Worm (Caenorhabditis elegans): ENCODE results near the gene paf-2.

paf-2 gene

DNA sequence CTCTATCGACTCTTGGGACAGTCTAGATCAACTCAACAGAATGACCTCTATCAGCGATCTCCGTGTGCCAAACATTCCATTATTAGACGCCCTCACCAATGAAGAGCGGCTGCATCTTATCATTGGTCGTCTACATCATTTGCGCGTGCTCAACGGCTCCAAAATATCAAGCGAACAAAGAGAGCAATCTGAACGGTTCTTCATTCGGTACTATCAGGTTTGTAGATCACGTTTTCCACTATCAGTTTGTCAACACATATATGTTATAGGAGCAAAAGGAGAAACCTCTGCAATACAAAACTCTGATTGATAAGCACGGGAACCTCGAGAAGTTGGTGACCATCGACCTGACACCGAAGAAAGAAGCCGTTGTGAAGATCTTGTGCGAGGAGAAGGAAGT is 29.1 kb downstream of the paf-2 start:
- TF ChIP-seq ceh-48 (tag; optimal IDR thresholded peaks at IDR 0.05), result no peak
- peak; percentile 79 for TF ChIP-seq elt-2 (tag; optimal IDR thresholded peaks at IDR 0.05)

DNA sequence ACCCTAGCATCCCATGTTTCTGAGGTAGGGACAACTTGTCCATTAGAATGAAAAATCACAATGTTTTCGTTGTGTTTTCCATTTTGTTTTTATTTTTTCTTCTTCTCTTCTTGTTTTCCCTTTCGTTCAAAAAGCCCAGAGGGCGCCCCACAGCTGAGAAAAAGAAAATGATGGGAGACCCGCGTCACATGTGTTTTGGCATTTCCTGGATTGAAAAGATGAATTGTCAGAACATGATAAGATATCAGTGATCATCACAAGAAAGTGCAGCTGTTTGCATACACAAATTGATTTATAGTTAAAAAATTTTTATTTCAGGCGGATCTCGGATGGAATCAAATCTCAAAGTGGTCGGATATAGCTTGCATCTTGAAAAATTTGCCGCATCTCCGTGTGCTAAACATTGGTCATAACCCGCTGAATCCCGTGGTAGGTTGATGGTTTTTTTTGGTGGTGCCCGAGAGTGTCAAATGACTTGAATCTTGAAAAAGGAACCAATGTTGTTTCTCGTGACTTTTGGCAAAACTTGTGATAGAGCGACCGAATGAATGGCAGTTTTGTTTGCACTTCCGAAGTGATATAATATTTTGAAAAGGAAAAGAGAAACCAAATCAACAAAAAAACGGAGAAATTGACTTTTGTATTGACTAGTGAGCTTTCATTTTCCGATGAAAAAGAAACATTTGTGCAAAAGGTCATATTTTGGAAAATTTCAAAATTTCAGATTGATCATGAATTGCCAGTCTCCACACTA is 31.2 kb downstream of the paf-2 start:
- TF ChIP-seq ceh-18 (tag; optimal IDR thresholded peaks at IDR 0.05), result peak; percentile 53
- no peak for TF ChIP-seq lin-11 (tag; optimal IDR thresholded peaks at IDR 0.05)
- no peak for TF ChIP-seq hlh-8 (tag; optimal IDR thresholded peaks at IDR 0.05)
- TF ChIP-seq K02D7.2 (tag; optimal IDR thresholded peaks at IDR 0.05), result no peak
- TF ChIP-seq hlh-30 (tag; optimal IDR thresholded peaks at IDR 0.05; ENCODE audit: insufficient read depth), result peak; percentile 17
- no peak for TF ChIP-seq fkh-6 (tag; optimal IDR thresholded peaks at IDR 0.05)

DNA sequence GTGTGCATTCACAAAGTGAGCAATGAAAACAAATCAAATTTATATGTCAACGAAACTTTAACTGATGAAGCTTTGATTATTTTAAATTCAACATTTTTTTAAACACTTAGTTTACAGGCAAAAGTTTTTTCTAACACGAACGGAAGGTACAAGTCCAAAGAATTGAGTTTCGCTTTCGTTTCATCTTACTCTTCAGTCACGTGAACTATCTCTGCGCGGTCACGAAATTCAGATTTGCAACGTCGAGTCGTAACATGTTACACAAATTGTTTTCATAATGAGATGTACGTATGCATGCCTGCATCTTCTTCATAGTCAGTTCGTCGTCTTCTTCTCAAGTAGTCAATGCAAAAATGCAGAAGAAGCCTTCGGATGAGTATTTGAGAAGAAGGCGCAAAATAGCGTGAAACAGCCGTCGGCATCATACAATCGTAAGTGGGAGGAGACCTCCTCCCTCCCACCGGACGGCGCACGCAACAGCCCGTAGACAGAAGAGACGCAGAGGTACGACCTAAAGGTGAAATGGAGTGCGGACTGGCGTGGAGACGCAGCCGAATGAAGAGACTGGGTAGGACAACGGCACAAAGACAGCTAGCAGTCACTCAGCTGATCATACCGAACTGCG is 32.1 kb downstream of the paf-2 start, which contains the start of gene coel-1:
coel-1 (plus strand) TSS at position 381 of the 625 bp plus-strand sequence.
- peak; percentile 75 for TF ChIP-seq sdc-2 (tag; optimal IDR thresholded peaks at IDR 0.05)
- TF ChIP-seq ceh-6 (GFP tag; optimal IDR thresholded peaks at IDR 0.05), result no peak
- TF ChIP-seq eyg-1 (tag; optimal IDR thresholded peaks at IDR 0.05), result no peak
- TF ChIP-seq ceh-31 (tag; optimal IDR thresholded peaks at IDR 0.05), result peak; percentile 85
- TF ChIP-seq ceh-22 (tag; optimal IDR thresholded peaks at IDR 0.05), result no peak
- no peak for TF ChIP-seq unc-3 (GFP tag; conservative IDR thresholded peaks at IDR 0.05)
- no peak for TF ChIP-seq unc-3 (tag; optimal IDR thresholded peaks at IDR 0.05)
- TF ChIP-seq ama-1 (optimal IDR thresholded peaks at IDR 0.05), result no peak
- TF ChIP-seq ahr-1 (tag; optimal IDR thresholded peaks at IDR 0.05), result no peak
- TF ChIP-seq sox-4 (tag; optimal IDR thresholded peaks at IDR 0.05), result no peak
- TF ChIP-seq hlh-6 (tag; optimal IDR thresholded peaks at IDR 0.05), result no peak
- peak; percentile 24 for TF ChIP-seq hlh-30 (tag; optimal IDR thresholded peaks at IDR 0.05; ENCODE audit: insufficient read depth)
- no peak for TF ChIP-seq unc-86 (tag; optimal IDR thresholded peaks at IDR 0.05)
- peak; percentile 26 for TF ChIP-seq unc-55 (GFP tag; optimal IDR thresholded peaks at IDR 0.05)
- no peak for TF ChIP-seq dmd-4 (tag; optimal IDR thresholded peaks at IDR 0.05; ENCODE audit: borderline replicate concordance)
- TF ChIP-seq unc-42 (tag; optimal IDR thresholded peaks at IDR 0.05), result peak; percentile 52
- TF ChIP-seq ceh-34 (tag; optimal IDR thresholded peaks at IDR 0.05), result peak; percentile 50
- TF ChIP-seq ref-2 (tag; optimal IDR thresholded peaks at IDR 0.05), result peak; percentile 57
- peak; percentile 29 for TF ChIP-seq F13H6.1 (tag; optimal IDR thresholded peaks at IDR 0.05)
- TF ChIP-seq lim-6 (tag; optimal IDR thresholded peaks at IDR 0.05), result peak; percentile 5
- no peak for TF ChIP-seq Y22D7AL.16 (tag; optimal IDR thresholded peaks at IDR 0.05)
- no peak for TF ChIP-seq nhr-11 (tag; optimal IDR thresholded peaks at IDR 0.05)
- no peak for TF ChIP-seq elt-2 (tag; optimal IDR thresholded peaks at IDR 0.05)
- TF ChIP-seq gmeb-2 (tag; optimal IDR thresholded peaks at IDR 0.05), result no peak
- TF ChIP-seq ceh-18 (tag; optimal IDR thresholded peaks at IDR 0.05), result peak; percentile 67
- TF ChIP-seq pax-1 (tag; optimal IDR thresholded peaks at IDR 0.05), result no peak
- TF ChIP-seq ceh-19 (GFP tag; optimal IDR thresholded peaks at IDR 0.05), result no peak
- TF ChIP-seq madf-2 (tag; optimal IDR thresholded peaks at IDR 0.05), result no peak
- TF ChIP-seq C38D4.7 (GFP tag; optimal IDR thresholded peaks at IDR 0.05), result no peak
- no peak for TF ChIP-seq T23F11.4 (GFP tag; optimal IDR thresholded peaks at IDR 0.05)
- no peak for TF ChIP-seq che-1 (tag; optimal IDR thresholded peaks at IDR 0.05)
- no peak for TF ChIP-seq pha-4 (tag; optimal IDR thresholded peaks at IDR 0.05)
- no peak for TF ChIP-seq ceh-24 (tag; optimal IDR thresholded peaks at IDR 0.05)
- TF ChIP-seq hlh-13 (GFP tag; optimal IDR thresholded peaks at IDR 0.05), result no peak
- peak; percentile 53 for TF ChIP-seq syd-9 (tag; optimal IDR thresholded peaks at IDR 0.05)
- no peak for TF ChIP-seq elt-4 (tag; optimal IDR thresholded peaks at IDR 0.05)
- peak; percentile 87 for TF ChIP-seq tbx-2 (tag; optimal IDR thresholded peaks at IDR 0.05)
- peak; percentile 43 for TF ChIP-seq rnt-1 (tag; optimal IDR thresholded peaks at IDR 0.05)
- peak; percentile 77 for TF ChIP-seq nfya-1 (tag; optimal IDR thresholded peaks at IDR 0.05)
- TF ChIP-seq hlh-8 (tag; optimal IDR thresholded peaks at IDR 0.05), result no peak
- TF ChIP-seq nhr-232 (tag; optimal IDR thresholded peaks at IDR 0.05), result no peak
- TF ChIP-seq ceh-30 (tag; optimal IDR thresholded peaks at IDR 0.05), result no peak
- TF ChIP-seq ceh-48 (tag; optimal IDR thresholded peaks at IDR 0.05), result no peak
- no peak for TF ChIP-seq hlh-15 (tag; optimal IDR thresholded peaks at IDR 0.05)

All from whole organism, late embryonic.